Fruit fly (Drosophila melanogaster) whole organism, embryonic: ENCODE data around the gene TBC1d7.

Source experiments
- Asciz ChIP-seq: fragments of 200-800 bp; sonication (Bioruptor generic); optimal IDR thresholded peaks from 2 replicates; lab custom pipeline; 2017; ENCODE audit warnings: missing biosample characterization, mild to moderate bottlenecking, missing genetic modification characterization, missing genetic modification reagents
- CG11085 ChIP-seq: fragments of 200-800 bp; sonication (Bioruptor generic); IDR thresholded peaks from 2 replicates; pipeline ENCODE4 v1.3.6; 2022; ENCODE audit warnings: missing biosample characterization, missing genetic modification characterization
- CG11695 ChIP-seq: fragments of 200-800 bp; sonication (Bioruptor generic); IDR thresholded peaks from 3 replicates; pipeline ENCODE4 v1.3.6; 2022; ENCODE audit warnings: missing biosample characterization, missing genetic modification characterization
- CG12071 ChIP-seq: fragments of 200-800 bp; sonication (Bioruptor generic); optimal IDR thresholded peaks from 3 replicates; lab custom pipeline; 2018; ENCODE audit warnings: missing biosample characterization, mild to moderate bottlenecking, missing genetic modification characterization
- CG14965 ChIP-seq: fragments of 200-800 bp; sonication (Bioruptor generic); optimal IDR thresholded peaks from 2 replicates; lab custom pipeline; 2016; ENCODE audit warnings: missing biosample characterization, missing genetic modification characterization, borderline replicate concordance
- CG16863 ChIP-seq: fragments of 200-800 bp; sonication (Bioruptor generic); optimal IDR thresholded peaks from 3 replicates; lab custom pipeline; 2016; ENCODE audit warnings: missing biosample characterization, missing genetic modification characterization
- CG17568 ChIP-seq: fragments of 200-800 bp; sonication (Bioruptor generic); optimal IDR thresholded peaks from 2 replicates; lab custom pipeline; 2018; ENCODE audit warnings: missing biosample characterization, mild to moderate bottlenecking, missing genetic modification characterization, moderate library complexity
- CG31441 ChIP-seq: fragments of 200-800 bp; sonication (Bioruptor generic); IDR thresholded peaks from 2 replicates; pipeline ENCODE4 v1.3.6; 2022; ENCODE audit warnings: missing biosample characterization, missing genetic modification characterization
- CG6175 ChIP-seq: fragments of 200-800 bp; sonication (Bioruptor generic); IDR thresholded peaks from 3 replicates; pipeline ENCODE4 v1.3.6; 2022; ENCODE audit warnings: missing biosample characterization, missing genetic modification characterization
- CG6854 ChIP-seq: fragments of 200-800 bp; sonication (Bioruptor generic); optimal IDR thresholded peaks from 3 replicates; lab custom pipeline; 2017; ENCODE audit warnings: missing biosample characterization, mild to moderate bottlenecking, missing genetic modification characterization
- CG8089 ChIP-seq: fragments of 200-800 bp; sonication (Bioruptor generic); optimal IDR thresholded peaks from 3 replicates; lab custom pipeline; 2016; ENCODE audit warnings: missing biosample characterization, missing genetic modification characterization
- CG8478 ChIP-seq: fragments of >200 bp; optimal IDR thresholded peaks from 2 replicates; lab custom pipeline; 2018
- Dad ChIP-seq: fragments of 200-800 bp; sonication (Bioruptor generic); optimal IDR thresholded peaks from 3 replicates; lab custom pipeline; 2016; ENCODE audit warnings: missing biosample characterization, missing genetic modification characterization
- Dek ChIP-seq: fragments of 200-800 bp; sonication (Bioruptor generic); optimal IDR thresholded peaks from 3 replicates; lab custom pipeline; 2019; ENCODE audit warnings: missing biosample characterization, mild to moderate bottlenecking, missing genetic modification characterization, moderate library complexity
- Dip3 ChIP-seq: fragments of 200-800 bp; sonication (Bioruptor generic); optimal IDR thresholded peaks from 3 replicates; lab custom pipeline; 2016; ENCODE audit warnings: missing biosample characterization, missing genetic modification characterization
- Fer1 ChIP-seq: fragments of 200-800 bp; sonication (Bioruptor generic); optimal IDR thresholded peaks from 2 replicates; lab custom pipeline; 2017; ENCODE audit warnings: missing biosample characterization, mild to moderate bottlenecking, missing genetic modification characterization
- Hmx ChIP-seq: fragments of 200-800 bp; sonication (Bioruptor generic); optimal IDR thresholded peaks from 2 replicates; lab custom pipeline; 2016; ENCODE audit warnings: missing biosample characterization, missing genetic modification characterization
- Hr3 ChIP-seq: fragments of 200-800 bp; sonication (Bioruptor generic); optimal IDR thresholded peaks from 3 replicates; lab custom pipeline; 2016; ENCODE audit warnings: missing biosample characterization, missing genetic modification characterization
- Hr51 ChIP-seq, 2 experiments: fragments of 200-800 bp; sonication (Bioruptor generic); optimal IDR thresholded peaks; 2 replicates in 1 of 2; 3 replicates in 1 of 2; lab custom pipeline; 2016 to 2018; ENCODE audit warnings: missing biosample characterization in 2 of 2, missing genetic modification characterization in 2 of 2, mild to moderate bottlenecking in 1 of 2, moderate library complexity in 1 of 2
- NFAT ChIP-seq: fragments of 200-800 bp; sonication (Bioruptor generic); IDR thresholded peaks from 2 replicates; pipeline ENCODE4 v1.3.6; 2022; ENCODE audit warnings: missing biosample characterization, missing genetic modification characterization
- NK7.1 ChIP-seq: fragments of 200-800 bp; sonication (Bioruptor generic); optimal IDR thresholded peaks from 3 replicates; lab custom pipeline; 2016; ENCODE audit warnings: missing biosample characterization, missing genetic modification characterization
- Nf-YC ChIP-seq: fragments of 200-800 bp; optimal IDR thresholded peaks from 3 replicates; lab custom pipeline; 2019; ENCODE audit warnings: missing biosample characterization, mild to moderate bottlenecking, missing genetic modification characterization, moderate library complexity
- Side ChIP-seq: fragments of 200-800 bp; sonication (Bioruptor generic); optimal IDR thresholded peaks from 2 replicates; lab custom pipeline; 2016; ENCODE audit warnings: missing biosample characterization, missing genetic modification characterization
- Sry-β ChIP-seq: fragments of 200-800 bp; sonication (Bioruptor generic); optimal IDR thresholded peaks from 2 replicates; lab custom pipeline; 2018; ENCODE audit warnings: missing biosample characterization, mild to moderate bottlenecking, missing genetic modification characterization, moderate library complexity
- Sry-δ ChIP-seq: fragments of 200-800 bp; sonication (Bioruptor generic); optimal IDR thresholded peaks from 2 replicates; lab custom pipeline; 2016; ENCODE audit warnings: missing biosample characterization, missing genetic modification characterization
- Trl ChIP-seq, 3 experiments: fragments of >200 bp in 2 of 3; fragments of 200-800 bp in 1 of 3; sonication (Bioruptor generic) in 1 of 3; optimal IDR thresholded peaks; 2 replicates in 1 of 3; 3 replicates in 2 of 3; lab custom pipeline; 2016 to 2017; ENCODE audit warnings: missing biosample characterization in 1 of 3, missing genetic modification characterization in 1 of 3
- ase ChIP-seq: fragments of 200-800 bp; sonication (Bioruptor generic); IDR thresholded peaks from 3 replicates; pipeline ENCODE4 v1.3.6; 2022; ENCODE audit warnings: missing biosample characterization, missing genetic modification characterization
- cg ChIP-seq: fragments of 200-800 bp; sonication (Bioruptor generic); optimal IDR thresholded peaks from 3 replicates; lab custom pipeline; 2019; ENCODE audit warnings: missing biosample characterization, mild to moderate bottlenecking, missing genetic modification characterization, moderate library complexity
- ci ChIP-seq: fragments of 200-800 bp; sonication (Bioruptor generic); IDR thresholded peaks from 3 replicates; pipeline ENCODE4 v1.3.6; 2022; ENCODE audit warnings: missing biosample characterization, missing genetic modification characterization
- dysf ChIP-seq: fragments of 200-800 bp; sonication (Bioruptor generic); IDR thresholded peaks from 3 replicates; pipeline ENCODE4 v1.3.6; 2022; ENCODE audit warnings: missing biosample characterization, missing genetic modification characterization
- eyg ChIP-seq: fragments of 200-800 bp; sonication (Bioruptor generic); optimal IDR thresholded peaks from 3 replicates; lab custom pipeline; 2016; ENCODE audit warnings: missing biosample characterization, missing genetic modification characterization
- grau ChIP-seq: fragments of 200-800 bp; optimal IDR thresholded peaks from 3 replicates; lab custom pipeline; 2019; ENCODE audit warnings: missing biosample characterization, mild to moderate bottlenecking, missing genetic modification characterization, moderate library complexity
- gro ChIP-seq: fragments of 200-800 bp; sonication (Bioruptor generic); optimal IDR thresholded peaks from 2 replicates; lab custom pipeline; 2016; ENCODE audit warnings: missing biosample characterization, missing genetic modification characterization
- ind ChIP-seq: fragments of 200-800 bp; sonication (Bioruptor generic); optimal IDR thresholded peaks from 3 replicates; lab custom pipeline; 2016; ENCODE audit warnings: missing biosample characterization, missing genetic modification characterization
- insv ChIP-seq, 2 experiments: fragments of 200-800 bp; sonication (Bioruptor generic); optimal IDR thresholded peaks; 3 replicates each; lab custom pipeline; 2016 to 2018; ENCODE audit warnings: missing biosample characterization in 2 of 2, missing genetic modification characterization in 2 of 2
- kay ChIP-seq: fragments of 200-800 bp; sonication (Bioruptor generic); optimal IDR thresholded peaks from 2 replicates; lab custom pipeline; 2016; ENCODE audit warnings: missing biosample characterization, missing genetic modification characterization
- ken ChIP-seq: fragments of 200-800 bp; sonication (Bioruptor generic); IDR thresholded peaks from 3 replicates; pipeline ENCODE4 v1.3.6; 2022; ENCODE audit warnings: missing biosample characterization, missing genetic modification characterization
- lola ChIP-seq, 3 experiments: fragments of >200 bp in 2 of 3; fragments of 200-800 bp in 1 of 3; sonication (Bioruptor generic) in 1 of 3; optimal IDR thresholded peaks; 2 replicates each; lab custom pipeline; 2017 to 2019; ENCODE audit warnings: missing biosample characterization in 3 of 3, missing genetic modification characterization in 3 of 3, mild to moderate bottlenecking in 1 of 3, moderate library complexity in 1 of 3
- lov ChIP-seq, 2 experiments: fragments of 200-800 bp in 1 of 2; fragments of >200 bp in 1 of 2; sonication (Bioruptor generic) in 1 of 2; IDR thresholded peaks in 1 of 2; optimal IDR thresholded peaks in 1 of 2; 2 replicates in 1 of 2; 3 replicates in 1 of 2; pipeline versions ENCODE4 v1.3.6 to Lab custom; 2017 to 2022; ENCODE audit warnings: missing biosample characterization in 1 of 2, missing genetic modification characterization in 1 of 2
- maf-S ChIP-seq: fragments of 200-800 bp; sonication (Bioruptor generic); optimal IDR thresholded peaks from 2 replicates; lab custom pipeline; 2016; ENCODE audit warnings: missing biosample characterization, missing genetic modification characterization
- nerfin-1 ChIP-seq: fragments of 200-800 bp; sonication (Bioruptor generic); optimal IDR thresholded peaks from 3 replicates; lab custom pipeline; 2019; ENCODE audit warnings: missing biosample characterization, mild to moderate bottlenecking, missing genetic modification characterization, moderate library complexity
- onecut ChIP-seq: fragments of 200-800 bp; sonication (Bioruptor generic); IDR thresholded peaks from 2 replicates; pipeline ENCODE4 v1.3.6; 2022; ENCODE audit warnings: missing biosample characterization, missing genetic modification characterization
- peb ChIP-seq: fragments of 200-800 bp; sonication (Bioruptor generic); IDR thresholded peaks from 2 replicates; pipeline ENCODE4 v1.3.6; 2022; ENCODE audit warnings: missing biosample characterization, missing genetic modification characterization
- rib ChIP-seq: fragments of 200-800 bp; sonication (Bioruptor generic); IDR thresholded peaks from 2 replicates; pipeline ENCODE4 v1.3.6; 2022; ENCODE audit warnings: missing biosample characterization, missing genetic modification characterization
- salm ChIP-seq: fragments of 200-800 bp; sonication (Bioruptor generic); optimal IDR thresholded peaks from 2 replicates; lab custom pipeline; 2018; ENCODE audit warnings: missing biosample characterization, mild to moderate bottlenecking, missing genetic modification characterization
- scrt ChIP-seq: fragments of 200-800 bp; sonication (Bioruptor generic); optimal IDR thresholded peaks from 2 replicates; lab custom pipeline; 2018; ENCODE audit warnings: missing biosample characterization, mild to moderate bottlenecking, missing genetic modification characterization, moderate library complexity
- sisA ChIP-seq: fragments of 200-800 bp; sonication (Bioruptor generic); IDR thresholded peaks from 2 replicates; pipeline ENCODE4 v1.3.6; 2022; ENCODE audit warnings: missing biosample characterization, missing genetic modification characterization
- tna ChIP-seq: fragments of 200-800 bp; sonication (Bioruptor generic); IDR thresholded peaks from 2 replicates; pipeline ENCODE4 v1.3.6; 2022; ENCODE audit warnings: missing biosample characterization, missing genetic modification characterization; ENCODE audit not compliant: partially characterized antibody
- usp ChIP-seq: fragments of >200 bp; optimal IDR thresholded peaks from 2 replicates; lab custom pipeline; 2017; ENCODE audit warnings: missing biosample characterization, missing genetic modification characterization
- zen ChIP-seq: fragments of 200-800 bp; sonication (Bioruptor generic); optimal IDR thresholded peaks from 3 replicates; lab custom pipeline; 2018; ENCODE audit warnings: missing biosample characterization, mild to moderate bottlenecking, missing genetic modification characterization, moderate library complexity

The TBC1d7 gene

dm6 chr3R:24193373-24193879 lies 31.9 kb downstream of the TBC1d7 start, which contains the start of the genes SMC6 and CG6204 (continued):
- TF ChIP-seq grau (peak; percentile 100), Fer1 (GFP tag; lab: Kevin White, UChicago) (peak; percentile 93), dysf (GFP tag; lab: Robert Waterston, UW) (peak; percentile 97), CG8089 (GFP tag; lab: Kevin White, UChicago) (peak; percentile 53), Dip3 (GFP tag; lab: Kevin White, UChicago) (peak; percentile 90), CG16863 (peak; percentile 74), lola (GFP tag; optimal IDR thresholded peaks at IDR 0.05; lab: Kevin White, UChicago) (peak in 1 of 3 experiments; percentile 90), usp (GFP tag; lab: Kevin White, UChicago) (no peak), tna (no peak), eyg (GFP tag; lab: Kevin White, UChicago) (peak; percentile 52), gro (GFP tag; lab: Kevin White, UChicago) (peak; percentile 72), CG6854 (GFP tag; lab: Kevin White, UChicago) (peak; percentile 82), Trl (optimal IDR thresholded peaks at IDR 0.05; lab: Kevin White, UChicago) (no peak), Trl (GFP tag; optimal IDR thresholded peaks at IDR 0.05; lab: Kevin White, UChicago) (peak; percentile 79), CG12071 (peak; percentile 89), CG31441 (GFP tag; lab: Robert Waterston, UW) (peak; percentile 94), Asciz (GFP tag; lab: Kevin White, UChicago) (peak; percentile 85), salm (peak; percentile 92), ase (GFP tag; lab: Robert Waterston, UW) (peak; percentile 90), CG14965 (GFP tag; lab: Kevin White, UChicago) (no peak), Sry-β (peak; percentile 17), lov (optimal IDR thresholded peaks at IDR 0.05; lab: Kevin White, UChicago) (no peak), lov (GFP tag; IDR thresholded peaks at IDR 0.05; lab: Robert Waterston, UW) (peak; percentile 89), sisA (GFP tag; lab: Robert Waterston, UW) (peak; percentile 95), ci (GFP tag; lab: Robert Waterston, UW) (peak; percentile 92), nerfin-1 (tag; lab: Kevin White, UChicago) (peak; percentile 94), Hmx (peak; percentile 86), maf-S (GFP tag; lab: Kevin White, UChicago) (peak; percentile 85), onecut (peak; percentile 85), Side (GFP tag; lab: Kevin White, UChicago) (peak; percentile 76), Dad (GFP tag; lab: Kevin White, UChicago) (peak; percentile 78), CG11085 (GFP tag; lab: Robert Waterston, UW) (peak; percentile 86), NFAT (GFP tag; lab: Robert Waterston, UW) (peak; percentile 91), ken (peak; percentile 93), CG11695 (GFP tag; lab: Robert Waterston, UW) (peak; percentile 95), NK7.1 (peak; percentile 80), Hr3 (GFP tag; lab: Kevin White, UChicago) (peak; percentile 95), rib (GFP tag; lab: Robert Waterston, UW) (peak; percentile 90), kay (peak; percentile 85), cg (GFP tag; lab: Kevin White, UChicago) (no peak), scrt (GFP tag; lab: Kevin White, UChicago) (no peak), Hr51 (GFP tag; optimal IDR thresholded peaks at IDR 0.05; lab: Kevin White, UChicago) (peak; percentile 84 to 97), insv (GFP tag; optimal IDR thresholded peaks at IDR 0.05; lab: Kevin White, UChicago) (peak in 1 of 2 experiments; percentile 54), peb (GFP tag; lab: Robert Waterston, UW) (peak; percentile 81), ind (GFP tag; lab: Kevin White, UChicago) (peak; percentile 95), zen (peak; percentile 95), CG6175 (GFP tag; lab: Robert Waterston, UW) (peak; percentile 86), Dek (tag; lab: Kevin White, UChicago) (peak; percentile 94), Sry-δ (GFP tag; lab: Kevin White, UChicago) (peak; percentile 84), Nf-YC (peak; percentile 86), CG8478 (no peak), CG17568 (GFP tag; lab: Kevin White, UChicago) (peak; percentile 87)
